Fruit fly (Drosophila melanogaster): ENCODE measurements around the gene Rhau.

dm6 chr2L:20801801-20802200, 44.0 kb upstream of the Rhau start:
- TF ChIP-seq h (optimal IDR thresholded peaks at IDR 0.05) (no peak), Sin3A (optimal IDR thresholded peaks at IDR 0.05) (no peak), psq (optimal IDR thresholded peaks at IDR 0.05) (no peak), ttk (optimal IDR thresholded peaks at IDR 0.05) (no peak)
